Fruit fly (Drosophila melanogaster): ENCODE measurements around the gene CG12517.

DNA sequence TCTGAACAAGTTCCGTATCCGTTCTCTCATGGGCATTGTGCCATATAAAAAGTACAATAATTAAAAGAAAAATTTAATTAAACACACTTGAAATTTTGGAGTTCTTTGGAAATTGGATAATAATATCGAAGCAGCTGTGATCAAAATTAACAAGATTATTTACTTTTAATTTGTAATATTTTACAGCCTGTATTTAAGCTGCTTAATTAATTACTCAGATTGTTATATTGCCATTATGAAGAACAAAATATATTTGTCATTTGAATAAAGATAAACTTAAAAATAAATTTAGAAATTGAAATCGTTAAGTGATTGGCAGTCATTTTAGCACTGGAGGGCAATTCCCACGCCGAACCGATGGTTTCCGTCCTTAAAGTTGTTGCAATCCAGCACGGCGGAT lies 24.4 kb upstream of the CG12517 start, which contains the start of the genes CG17139 and CG17140:
- no peak for TF ChIP-seq psq (optimal IDR thresholded peaks at IDR 0.05)
- TF ChIP-seq pan (optimal IDR thresholded peaks at IDR 0.05), result no peak
- TF ChIP-seq CG8478 (optimal IDR thresholded peaks at IDR 0.05), result no peak
